Worm (Caenorhabditis elegans) whole organism, early embryonic: Measurements from ENCODE around the gene dagl-2.

ENCODE experiments used
- aly-1 ChIP-seq: sonication (generic microtip); optimal IDR thresholded peaks from 2 replicates; lab custom pipeline; 2016; ENCODE audit warnings: missing genetic modification characterization, missing compliant biosample characterization
- ama-1 ChIP-seq: fragments of 150-350 bp; optimal IDR thresholded peaks from 2 replicates; lab custom pipeline; 2014
- flt-1 ChIP-seq: fragments of 200-800 bp; sonication (Bioruptor generic); IDR thresholded peaks from 2 replicates; pipeline ENCODE4 v1.3.6; 2022; ENCODE audit warnings: missing genetic modification characterization, missing compliant biosample characterization
- hmg-4 ChIP-seq: fragments of 200-800 bp; sonication (Bioruptor generic); optimal IDR thresholded peaks from 2 replicates; lab custom pipeline; 2018; ENCODE audit warnings: mild to moderate bottlenecking, missing genetic modification characterization, missing compliant biosample characterization
- hnd-1 ChIP-seq: sonication (generic microtip); optimal IDR thresholded peaks from 2 replicates; lab custom pipeline; 2016; ENCODE audit warnings: missing genetic modification characterization, missing compliant biosample characterization
- pes-1 ChIP-seq: fragments of 200-800 bp; sonication (Bioruptor generic); IDR thresholded peaks from 2 replicates; pipeline ENCODE4 v1.3.6; 2022; ENCODE audit warnings: missing genetic modification reagents, missing genetic modification characterization, missing compliant biosample characterization
- scrt-1 ChIP-seq: fragments of 200-800 bp; sonication (Bioruptor generic); IDR thresholded peaks from 2 replicates; pipeline ENCODE4 v1.3.6; 2022; ENCODE audit warnings: missing genetic modification characterization, missing compliant biosample characterization

DNA sequence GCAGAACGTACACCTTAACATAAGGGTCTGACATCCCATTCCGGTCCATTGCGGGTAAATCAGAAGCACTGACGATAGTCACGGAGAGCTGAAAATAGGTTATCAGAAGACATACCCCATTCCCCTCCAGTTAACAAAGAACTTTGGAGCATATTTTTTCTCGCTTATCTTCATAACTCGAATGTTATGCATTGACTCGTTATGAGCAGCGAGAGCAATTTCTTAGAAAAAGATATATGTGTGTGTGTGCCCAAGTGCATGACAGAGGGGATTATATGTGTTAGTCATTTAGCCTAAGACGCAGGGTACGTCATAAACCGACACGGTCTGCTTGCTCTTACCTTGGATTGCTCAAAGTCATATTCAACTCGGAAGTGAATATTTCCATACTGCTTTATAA is 6.5 kb upstream of the dagl-2 start:
- TF ChIP-seq hnd-1 (no peak), flt-1 (GFP tag; lab: Robert Waterston, UW) (no peak), ama-1 (no peak), scrt-1 (no peak), pes-1 (GFP tag; lab: Robert Waterston, UW) (no peak), hmg-4 (no peak), aly-1 (tag; lab: Kevin White, UChicago) (no peak)
